Fruit fly (Drosophila melanogaster) whole organism, embryonic: ENCODE data around the gene Chchd2.

Source experiments
- ATbp ChIP-seq: fragments of 200-800 bp; sonication (Bioruptor generic); optimal IDR thresholded peaks from 2 replicates; lab custom pipeline; 2017; ENCODE audit warnings: missing biosample characterization, mild to moderate bottlenecking, missing genetic modification characterization, missing genetic modification reagents
- CG10565 ChIP-seq: fragments of 200-800 bp; sonication (Bioruptor generic); optimal IDR thresholded peaks from 3 replicates; lab custom pipeline; 2016; ENCODE audit warnings: missing biosample characterization, mild to moderate bottlenecking, missing genetic modification characterization
- CG10979 ChIP-seq: fragments of 200-800 bp; sonication (Bioruptor generic); optimal IDR thresholded peaks from 2 replicates; lab custom pipeline; 2018; ENCODE audit warnings: missing biosample characterization, mild to moderate bottlenecking, missing genetic modification characterization, moderate library complexity
- CG11093 ChIP-seq: fragments of 200-800 bp; sonication (Bioruptor generic); IDR thresholded peaks from 3 replicates; pipeline ENCODE4 v1.3.6; 2022; ENCODE audit warnings: missing biosample characterization, missing genetic modification characterization
- CG11695 ChIP-seq: fragments of 200-800 bp; sonication (Bioruptor generic); IDR thresholded peaks from 3 replicates; pipeline ENCODE4 v1.3.6; 2022; ENCODE audit warnings: missing biosample characterization, missing genetic modification characterization
- CG12769 ChIP-seq: fragments of 200-800 bp; sonication (Bioruptor generic); optimal IDR thresholded peaks from 2 replicates; lab custom pipeline; 2019; ENCODE audit warnings: missing biosample characterization, mild to moderate bottlenecking, missing genetic modification characterization, moderate library complexity
- CG13894 ChIP-seq: fragments of 200-800 bp; sonication (Bioruptor generic); optimal IDR thresholded peaks from 3 replicates; lab custom pipeline; 2018; ENCODE audit warnings: missing biosample characterization, mild to moderate bottlenecking, missing genetic modification characterization, moderate library complexity
- CG14667 ChIP-seq: fragments of 200-800 bp; sonication (Bioruptor generic); IDR thresholded peaks from 2 replicates; pipeline ENCODE4 v1.3.6; 2022; ENCODE audit warnings: missing biosample characterization, missing genetic modification characterization
- CG15011 ChIP-seq: fragments of 200-800 bp; sonication (Bioruptor generic); optimal IDR thresholded peaks from 3 replicates; lab custom pipeline; 2018; ENCODE audit warnings: missing biosample characterization, mild to moderate bottlenecking, missing genetic modification characterization
- CG15269 ChIP-seq: fragments of 200-800 bp; sonication (Bioruptor generic); optimal IDR thresholded peaks from 2 replicates; lab custom pipeline; 2018; ENCODE audit warnings: missing biosample characterization, mild to moderate bottlenecking, missing genetic modification characterization, moderate library complexity
- CG17802 ChIP-seq: fragments of 200-800 bp; sonication (Bioruptor generic); optimal IDR thresholded peaks from 2 replicates; lab custom pipeline; 2018; ENCODE audit warnings: missing biosample characterization, mild to moderate bottlenecking, missing genetic modification characterization, moderate library complexity
- CG17912 ChIP-seq: fragments of 200-800 bp; sonication (Bioruptor generic); optimal IDR thresholded peaks from 2 replicates; lab custom pipeline; 2018; ENCODE audit warnings: missing biosample characterization, mild to moderate bottlenecking, missing genetic modification characterization
- CG18599 ChIP-seq: fragments of 200-800 bp; sonication (Bioruptor generic); optimal IDR thresholded peaks from 3 replicates; lab custom pipeline; 2017; ENCODE audit warnings: missing biosample characterization, missing genetic modification characterization, mild to moderate bottlenecking, moderate library complexity, missing genetic modification reagents
- CG30403 ChIP-seq: fragments of 200-800 bp; sonication (Bioruptor generic); optimal IDR thresholded peaks from 3 replicates; lab custom pipeline; 2016; ENCODE audit warnings: missing biosample characterization, missing genetic modification characterization
- CG31365 ChIP-seq: fragments of 200-800 bp; sonication (Bioruptor generic); optimal IDR thresholded peaks from 2 replicates; lab custom pipeline; 2018; ENCODE audit warnings: missing biosample characterization, mild to moderate bottlenecking, missing genetic modification characterization
- CG31388 ChIP-seq: fragments of 200-800 bp; sonication (Bioruptor generic); optimal IDR thresholded peaks from 2 replicates; lab custom pipeline; 2016; ENCODE audit warnings: missing biosample characterization, missing genetic modification characterization
- CG4328 ChIP-seq: fragments of 200-800 bp; sonication (Bioruptor generic); optimal IDR thresholded peaks from 3 replicates; lab custom pipeline; 2017; ENCODE audit warnings: missing biosample characterization, missing genetic modification reagents, missing genetic modification characterization
- CG43689 ChIP-seq: fragments of 200-800 bp; sonication (Bioruptor generic); IDR thresholded peaks from 2 replicates; pipeline ENCODE4 v1.3.6; 2022; ENCODE audit warnings: missing biosample characterization, missing genetic modification characterization
- CG6854 ChIP-seq: fragments of 200-800 bp; sonication (Bioruptor generic); optimal IDR thresholded peaks from 3 replicates; lab custom pipeline; 2017; ENCODE audit warnings: missing biosample characterization, mild to moderate bottlenecking, missing genetic modification characterization
- CG7372 ChIP-seq: fragments of 200-800 bp; sonication (Bioruptor generic); IDR thresholded peaks from 2 replicates; pipeline ENCODE4 v1.3.6; 2022; ENCODE audit warnings: missing biosample characterization, missing genetic modification characterization
- Chrac-16 ChIP-seq: fragments of 200-800 bp; sonication (Bioruptor generic); optimal IDR thresholded peaks from 3 replicates; lab custom pipeline; 2016; ENCODE audit warnings: missing biosample characterization, missing genetic modification characterization
- HHEX ChIP-seq: fragments of 200-800 bp; sonication (Bioruptor generic); optimal IDR thresholded peaks from 3 replicates; lab custom pipeline; 2017; ENCODE audit warnings: missing biosample characterization, mild to moderate bottlenecking, missing genetic modification characterization, missing genetic modification reagents
- HLH54F ChIP-seq: fragments of 200-800 bp; sonication (Bioruptor generic); optimal IDR thresholded peaks from 3 replicates; lab custom pipeline; 2016; ENCODE audit warnings: missing biosample characterization, missing genetic modification characterization
- Jarid2 ChIP-seq: fragments of 200-800 bp; sonication (Bioruptor generic); optimal IDR thresholded peaks from 3 replicates; lab custom pipeline; 2017; ENCODE audit warnings: mild to moderate bottlenecking, missing biosample characterization, missing genetic modification reagents, missing genetic modification characterization
- MBD-R2 ChIP-seq: fragments of 200-800 bp; sonication (Bioruptor generic); IDR thresholded peaks from 2 replicates; pipeline ENCODE4 v1.3.6; 2022; ENCODE audit warnings: missing biosample characterization, missing genetic modification characterization
- NC2β ChIP-seq: fragments of 200-800 bp; sonication (Bioruptor generic); optimal IDR thresholded peaks from 2 replicates; lab custom pipeline; 2016; ENCODE audit warnings: missing biosample characterization, missing genetic modification characterization
- Nf-YC ChIP-seq: fragments of 200-800 bp; optimal IDR thresholded peaks from 3 replicates; lab custom pipeline; 2019; ENCODE audit warnings: missing biosample characterization, mild to moderate bottlenecking, missing genetic modification characterization, moderate library complexity
- PHDP ChIP-seq: fragments of 200-800 bp; sonication (Bioruptor generic); optimal IDR thresholded peaks from 3 replicates; lab custom pipeline; 2018; ENCODE audit warnings: missing biosample characterization, mild to moderate bottlenecking, missing genetic modification characterization, moderate library complexity
- Xbp1 ChIP-seq: fragments of 200-800 bp; sonication (Bioruptor generic); optimal IDR thresholded peaks from 3 replicates; lab custom pipeline; 2016; ENCODE audit warnings: missing biosample characterization, mild to moderate bottlenecking, missing genetic modification characterization
- ash1 ChIP-seq: fragments of 200-800 bp; sonication (Bioruptor generic); optimal IDR thresholded peaks from 2 replicates; lab custom pipeline; 2018; ENCODE audit warnings: missing biosample characterization, mild to moderate bottlenecking, missing genetic modification characterization
- bbx ChIP-seq: fragments of 200-800 bp; sonication (Bioruptor generic); IDR thresholded peaks from 2 replicates; pipeline ENCODE4 v1.3.6; 2022; ENCODE audit warnings: missing biosample characterization, missing genetic modification characterization; ENCODE audit not compliant: partially characterized antibody
- cato ChIP-seq: fragments of 200-800 bp; sonication (Bioruptor generic); optimal IDR thresholded peaks from 2 replicates; lab custom pipeline; 2016; ENCODE audit warnings: missing biosample characterization, missing genetic modification characterization, borderline replicate concordance
- gcm ChIP-seq: fragments of 200-800 bp; sonication (Bioruptor generic); optimal IDR thresholded peaks from 2 replicates; lab custom pipeline; 2019; ENCODE audit warnings: missing biosample characterization, mild to moderate bottlenecking, missing genetic modification characterization, moderate library complexity
- gem ChIP-seq: fragments of 200-800 bp; sonication (Bioruptor generic); optimal IDR thresholded peaks from 2 replicates; lab custom pipeline; 2019; ENCODE audit warnings: missing biosample characterization, mild to moderate bottlenecking, missing genetic modification characterization, moderate library complexity
- gsb-n ChIP-seq: fragments of 200-800 bp; sonication (Bioruptor generic); optimal IDR thresholded peaks from 3 replicates; lab custom pipeline; 2018; ENCODE audit warnings: missing biosample characterization, mild to moderate bottlenecking, missing genetic modification characterization
- inv ChIP-seq: fragments of 200-800 bp; sonication (Bioruptor generic); IDR thresholded peaks from 2 replicates; pipeline ENCODE4 v1.3.6; 2022; ENCODE audit warnings: missing biosample characterization, missing genetic modification characterization; ENCODE audit not compliant: partially characterized antibody
- jumu ChIP-seq: fragments of 200-800 bp; sonication (Bioruptor generic); optimal IDR thresholded peaks from 3 replicates; lab custom pipeline; 2016; ENCODE audit warnings: missing biosample characterization, missing genetic modification characterization
- ken ChIP-seq: fragments of 200-800 bp; sonication (Bioruptor generic); IDR thresholded peaks from 3 replicates; pipeline ENCODE4 v1.3.6; 2022; ENCODE audit warnings: missing biosample characterization, missing genetic modification characterization
- lilli ChIP-seq: fragments of 200-800 bp; sonication (Bioruptor generic); optimal IDR thresholded peaks from 3 replicates; lab custom pipeline; 2016; ENCODE audit warnings: missing biosample characterization, missing genetic modification characterization
- lov ChIP-seq, 2 experiments: fragments of 200-800 bp in 1 of 2; fragments of >200 bp in 1 of 2; sonication (Bioruptor generic) in 1 of 2; IDR thresholded peaks in 1 of 2; optimal IDR thresholded peaks in 1 of 2; 2 replicates in 1 of 2; 3 replicates in 1 of 2; pipeline versions ENCODE4 v1.3.6 to Lab custom; 2017 to 2022; ENCODE audit warnings: missing biosample characterization in 1 of 2, missing genetic modification characterization in 1 of 2
- oc ChIP-seq: fragments of 200-800 bp; sonication (Bioruptor generic); optimal IDR thresholded peaks from 2 replicates; lab custom pipeline; 2018; ENCODE audit warnings: missing biosample characterization, mild to moderate bottlenecking, missing genetic modification characterization, moderate library complexity
- phol ChIP-seq: fragments of 200-800 bp; sonication (Bioruptor generic); optimal IDR thresholded peaks from 3 replicates; lab custom pipeline; 2018; ENCODE audit warnings: missing biosample characterization, mild to moderate bottlenecking, missing genetic modification characterization, moderate library complexity
- repo ChIP-seq: fragments of 200-800 bp; sonication (Bioruptor generic); optimal IDR thresholded peaks from 2 replicates; lab custom pipeline; 2016; ENCODE audit warnings: missing biosample characterization, missing genetic modification characterization
- sima ChIP-seq: fragments of 200-800 bp; sonication (Bioruptor generic); optimal IDR thresholded peaks from 2 replicates; lab custom pipeline; 2016; ENCODE audit warnings: missing biosample characterization, missing genetic modification characterization
- sug ChIP-seq: fragments of 200-800 bp; optimal IDR thresholded peaks from 2 replicates; lab custom pipeline; 2019; ENCODE audit warnings: missing biosample characterization, mild to moderate bottlenecking, missing genetic modification characterization, moderate library complexity
- tin ChIP-seq: fragments of 200-800 bp; sonication (Bioruptor generic); optimal IDR thresholded peaks from 3 replicates; lab custom pipeline; 2016; ENCODE audit warnings: missing biosample characterization, missing genetic modification characterization
- tna ChIP-seq: fragments of 200-800 bp; sonication (Bioruptor generic); IDR thresholded peaks from 2 replicates; pipeline ENCODE4 v1.3.6; 2022; ENCODE audit warnings: missing biosample characterization, missing genetic modification characterization; ENCODE audit not compliant: partially characterized antibody
- unc-4 ChIP-seq: fragments of 200-800 bp; sonication (Bioruptor generic); IDR thresholded peaks from 2 replicates; pipeline ENCODE4 v1.3.6; 2022; ENCODE audit warnings: missing biosample characterization, missing genetic modification characterization; ENCODE audit not compliant: partially characterized antibody
- zen ChIP-seq: fragments of 200-800 bp; sonication (Bioruptor generic); optimal IDR thresholded peaks from 3 replicates; lab custom pipeline; 2018; ENCODE audit warnings: missing biosample characterization, mild to moderate bottlenecking, missing genetic modification characterization, moderate library complexity

The Chchd2 gene

DNA sequence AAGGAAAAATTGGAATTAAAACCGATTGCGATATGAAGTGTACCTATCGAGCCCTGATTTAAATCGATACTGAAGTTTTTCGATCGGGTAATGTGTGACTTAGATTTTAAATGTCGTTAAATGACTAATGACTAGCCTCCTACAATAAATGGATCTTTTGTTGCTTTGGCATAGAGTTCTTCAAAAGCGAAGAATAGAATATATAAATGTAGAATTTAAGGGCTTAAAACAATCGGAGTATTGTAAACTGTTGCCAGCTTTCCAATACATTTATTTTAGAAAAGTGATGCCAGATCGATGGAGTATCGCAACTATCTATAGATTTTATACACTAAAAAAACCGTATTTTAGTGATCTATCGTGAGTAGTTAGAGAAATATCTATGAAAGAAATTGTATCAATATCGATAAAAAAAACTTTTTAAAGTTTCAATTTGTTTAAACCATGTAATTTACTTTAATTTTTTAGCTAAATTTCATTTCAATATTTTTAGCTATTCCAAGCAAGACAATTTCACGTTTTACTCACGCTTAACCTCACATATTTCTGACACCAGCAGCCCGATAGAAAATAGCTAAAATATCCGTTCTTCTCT, 5.8 kb upstream of the Chchd2 start, which contains the start of the genes mei-217 and mei-218 (continued):
- TF ChIP-seq CG6854 (no peak), CG30403 (GFP tag; lab: Kevin White, UChicago) (peak; percentile 53), CG12769 (tag; lab: Kevin White, UChicago) (no peak), ash1 (GFP tag; lab: Kevin White, UChicago) (no peak), CG31388 (no peak), CG4328 (GFP tag; lab: Kevin White, UChicago) (no peak), MBD-R2 (GFP tag; lab: Robert Waterston, UW) (peak; percentile 37; the same call in 1 of the 2 replicates), NC2β (GFP tag; lab: Kevin White, UChicago) (no peak), zen (tag; lab: Kevin White, UChicago) (peak; percentile 11), PHDP (no peak), gcm (GFP tag; lab: Kevin White, UChicago) (no peak), CG17802 (tag; lab: Kevin White, UChicago) (no peak), phol (tag; lab: Kevin White, UChicago) (peak; percentile 41), CG10565 (no peak), CG10979 (tag; lab: Kevin White, UChicago) (peak; percentile 1), CG11695 (GFP tag; lab: Robert Waterston, UW) (no peak), CG18599 (GFP tag; lab: Kevin White, UChicago) (no peak), CG13894 (tag; lab: Kevin White, UChicago) (no peak), CG15011 (GFP tag; lab: Kevin White, UChicago) (no peak), ATbp (no peak), gsb-n (tag; lab: Kevin White, UChicago) (no peak), sug (tag; lab: Kevin White, UChicago) (peak; percentile 34), bbx (GFP tag; lab: Robert Waterston, UW) (peak; percentile 71), CG15269 (no peak), CG43689 (no peak), HLH54F (GFP tag; lab: Kevin White, UChicago) (no peak), sima (GFP tag; lab: Kevin White, UChicago) (no peak), tin (GFP tag; lab: Kevin White, UChicago) (no peak), inv (GFP tag; lab: Robert Waterston, UW) (peak; percentile 63), lilli (peak; percentile 32), HHEX (no peak), Xbp1 (peak; percentile 40), jumu (GFP tag; lab: Kevin White, UChicago) (no peak), oc (tag; lab: Kevin White, UChicago) (no peak), tna (no peak), CG7372 (no peak), lov (optimal IDR thresholded peaks at IDR 0.05; lab: Kevin White, UChicago) (no peak), lov (GFP tag; IDR thresholded peaks at IDR 0.05; lab: Robert Waterston, UW) (no peak), ken (GFP tag; lab: Robert Waterston, UW) (no peak), unc-4 (GFP tag; lab: Robert Waterston, UW) (peak; percentile 67), CG17912 (GFP tag; lab: Kevin White, UChicago) (no peak), repo (GFP tag; lab: Kevin White, UChicago) (no peak), gem (no peak), CG14667 (GFP tag; lab: Robert Waterston, UW) (no peak), Nf-YC (tag; lab: Kevin White, UChicago) (no peak), CG11093 (GFP tag; lab: Robert Waterston, UW) (no peak), cato (GFP tag; lab: Kevin White, UChicago) (no peak), Chrac-16 (GFP tag; lab: Kevin White, UChicago) (peak; percentile 28), Jarid2 (no peak), CG31365 (tag; lab: Kevin White, UChicago) (no peak)
